Worm (Caenorhabditis elegans): ENCODE results near the gene F56B3.4.

Gene F56B3.4

ce11 chrIV:794275-794674, at the start of gene F56B3.4:
TSS of gene F56B3.4 (minus strand) at chrIV:794275.
- TF ChIP-seq F16B12.6 (tag; optimal IDR thresholded peaks at IDR 0.05) (peak; percentile 7), pax-3 (tag; optimal IDR thresholded peaks at IDR 0.05) (no peak), efl-1 (optimal IDR thresholded peaks at IDR 0.05) (peak in 1 of 2 experiments; percentile 41), efl-1 (GFP tag; optimal IDR thresholded peaks at IDR 0.05 in 1 of 2) (no peak)

DNA sequence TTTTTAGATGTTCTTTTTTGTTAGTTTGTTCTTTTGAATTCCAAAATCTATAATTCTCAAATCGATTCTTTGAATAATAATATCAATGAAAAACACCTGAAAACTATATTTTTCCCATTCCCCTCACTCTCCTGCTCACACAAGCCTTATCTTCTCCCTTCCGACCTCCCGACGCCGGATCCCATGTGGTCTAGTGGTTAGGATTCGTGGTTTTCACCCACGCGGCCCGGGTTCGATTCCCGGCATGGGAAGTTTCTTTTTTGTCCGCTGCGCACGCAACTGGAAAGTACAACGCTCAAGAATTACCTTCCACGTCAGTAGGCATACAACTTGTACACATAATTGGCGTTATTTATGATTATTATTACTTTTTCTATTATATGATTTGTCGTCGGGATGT, 48.6 kb upstream of the F56B3.4 start:
- TF ChIP-seq nhr-90 (tag; optimal IDR thresholded peaks at IDR 0.05; ENCODE audit: poor library complexity) (peak; percentile 52), ceh-88 (GFP tag; IDR thresholded peaks at IDR 0.05) (no peak), ztf-11 (tag; optimal IDR thresholded peaks at IDR 0.05) (peak in 1 of 2 experiments; percentile 38), unc-130 (tag; optimal IDR thresholded peaks at IDR 0.05) (no peak), swsn-7 (tag; optimal IDR thresholded peaks at IDR 0.05) (peak; percentile 53), sox-4 (tag; optimal IDR thresholded peaks at IDR 0.05) (no peak), snpc-4 (tag; optimal IDR thresholded peaks at IDR 0.05) (peak; percentile 47), blmp-1 (tag; optimal IDR thresholded peaks at IDR 0.05) (peak; percentile 38), xbp-1 (tag; optimal IDR thresholded peaks at IDR 0.05) (peak; percentile 19), zip-4 (GFP tag; optimal IDR thresholded peaks at IDR 0.05) (no peak), unc-30 (tag; optimal IDR thresholded peaks at IDR 0.05) (no peak), lsy-2 (tag; optimal IDR thresholded peaks at IDR 0.05) (peak; percentile 7 to 53), nhr-19 (GFP tag; conservative IDR thresholded peaks at IDR 0.05) (no peak), sup-37 (GFP tag; optimal IDR thresholded peaks at IDR 0.05) (no peak), unc-62 (GFP tag; optimal IDR thresholded peaks at IDR 0.05) (no peak), ces-1 (GFP tag; optimal IDR thresholded peaks at IDR 0.05) (no peak), fkh-8 (tag; optimal IDR thresholded peaks at IDR 0.05) (no peak), lin-35 (GFP tag; optimal IDR thresholded peaks at IDR 0.05) (peak; percentile 60 to 72), C34B4.2 (tag; optimal IDR thresholded peaks at IDR 0.05) (no peak), nhr-71 (tag; optimal IDR thresholded peaks at IDR 0.05) (no peak), nhr-85 (tag) (no peak), pqm-1 (tag; optimal IDR thresholded peaks at IDR 0.05) (no peak), mdl-1 (tag; optimal IDR thresholded peaks at IDR 0.05) (peak in 1 of 2 experiments; percentile 64), ceh-90 (tag; optimal IDR thresholded peaks at IDR 0.05) (no peak), dsc-1 (tag; optimal IDR thresholded peaks at IDR 0.05) (peak; percentile 55), ets-5 (GFP tag; IDR thresholded peaks at IDR 0.05) (no peak), sptf-1 (tag; optimal IDR thresholded peaks at IDR 0.05) (no peak), lin-14 (GFP tag; optimal IDR thresholded peaks at IDR 0.05) (no peak), elt-2 (tag; optimal IDR thresholded peaks at IDR 0.05) (no peak), egl-13 (tag; optimal IDR thresholded peaks at IDR 0.05) (no peak), aha-1 (tag; optimal IDR thresholded peaks at IDR 0.05) (no peak), lin-13 (GFP tag; optimal IDR thresholded peaks at IDR 0.05) (peak; percentile 41), snu-23 (GFP tag; optimal IDR thresholded peaks at IDR 0.05) (peak; percentile 77), hlh-4 (tag; optimal IDR thresholded peaks at IDR 0.05) (no peak), efl-3 (GFP tag; optimal IDR thresholded peaks at IDR 0.05) (no peak), efl-1 (optimal IDR thresholded peaks at IDR 0.05) (peak; percentile 52 to 53), efl-1 (GFP tag; optimal IDR thresholded peaks at IDR 0.05 in 1 of 2) (peak; percentile 46 to 94), nhr-76 (tag; optimal IDR thresholded peaks at IDR 0.05) (no peak), fkh-4 (tag; optimal IDR thresholded peaks at IDR 0.05; ENCODE audit: borderline replicate concordance) (no peak), mab-9 (GFP tag; IDR thresholded peaks at IDR 0.05) (0 out of 2 replicates have a peak, but pooled peaks have one; percentile 27), pax-3 (tag; optimal IDR thresholded peaks at IDR 0.05) (no peak), lin-39 (tag; optimal IDR thresholded peaks at IDR 0.05) (no peak), zag-1 (tag; optimal IDR thresholded peaks at IDR 0.05) (no peak), ztf-4 (tag; optimal IDR thresholded peaks at IDR 0.05) (no peak), F16B12.6 (tag; optimal IDR thresholded peaks at IDR 0.05) (peak; percentile 39), nhr-28 (tag; optimal IDR thresholded peaks at IDR 0.05) (no peak), ama-1 (optimal IDR thresholded peaks at IDR 0.05) (no peak), ceh-8 (GFP tag; optimal IDR thresholded peaks at IDR 0.05) (no peak), lir-3 (tag; optimal IDR thresholded peaks at IDR 0.05; ENCODE audit: poor library complexity) (no peak), jun-1 (tag; optimal IDR thresholded peaks at IDR 0.05) (no peak), grh-1 (GFP tag; IDR thresholded peaks at IDR 0.05) (no peak)
